Fruit fly (Drosophila melanogaster) whole organism, embryonic: ENCODE results near the gene Takl2.

Experiments used
- BtbVII ChIP-seq: fragments of 200-800 bp; sonication (Bioruptor generic); optimal IDR thresholded peaks from 3 replicates; lab custom pipeline; 2017; ENCODE audit warnings: missing biosample characterization, mild to moderate bottlenecking, missing genetic modification characterization
- CG10543 ChIP-seq: fragments of 200-800 bp; sonication (Bioruptor generic); optimal IDR thresholded peaks from 3 replicates; lab custom pipeline; 2017; ENCODE audit warnings: missing biosample characterization, mild to moderate bottlenecking, missing genetic modification characterization, moderate library complexity
- CG10565 ChIP-seq: fragments of 200-800 bp; sonication (Bioruptor generic); optimal IDR thresholded peaks from 3 replicates; lab custom pipeline; 2016; ENCODE audit warnings: missing biosample characterization, mild to moderate bottlenecking, missing genetic modification characterization
- CG11247 ChIP-seq: fragments of 200-800 bp; sonication (Bioruptor generic); IDR thresholded peaks from 2 replicates; pipeline ENCODE4 v1.3.6; 2022; ENCODE audit warnings: missing biosample characterization, missing genetic modification characterization
- CG12071 ChIP-seq: fragments of 200-800 bp; sonication (Bioruptor generic); optimal IDR thresholded peaks from 3 replicates; lab custom pipeline; 2018; ENCODE audit warnings: missing biosample characterization, mild to moderate bottlenecking, missing genetic modification characterization
- CG12219 ChIP-seq: fragments of 200-800 bp; sonication (Bioruptor generic); optimal IDR thresholded peaks from 3 replicates; lab custom pipeline; 2018; ENCODE audit warnings: missing biosample characterization, mild to moderate bottlenecking, missing genetic modification characterization
- CG12744 ChIP-seq: fragments of 200-800 bp; sonication (Bioruptor generic); optimal IDR thresholded peaks from 2 replicates; lab custom pipeline; 2016; ENCODE audit warnings: missing biosample characterization, missing genetic modification characterization
- CG14050 ChIP-seq: fragments of 200-800 bp; sonication (Bioruptor generic); IDR thresholded peaks from 3 replicates; pipeline ENCODE4 v1.3.6; 2022; ENCODE audit warnings: missing biosample characterization, missing genetic modification characterization
- CG14667 ChIP-seq: fragments of 200-800 bp; sonication (Bioruptor generic); IDR thresholded peaks from 2 replicates; pipeline ENCODE4 v1.3.6; 2022; ENCODE audit warnings: missing biosample characterization, missing genetic modification characterization
- CG14710 ChIP-seq: fragments of 200-800 bp; sonication (Bioruptor generic); optimal IDR thresholded peaks from 3 replicates; lab custom pipeline; 2019; ENCODE audit warnings: missing biosample characterization, mild to moderate bottlenecking, missing genetic modification characterization, moderate library complexity
- CG17385 ChIP-seq: fragments of 200-800 bp; sonication (Bioruptor generic); optimal IDR thresholded peaks from 3 replicates; lab custom pipeline; 2018; ENCODE audit warnings: missing biosample characterization, mild to moderate bottlenecking, missing genetic modification characterization
- CG17568 ChIP-seq: fragments of 200-800 bp; sonication (Bioruptor generic); optimal IDR thresholded peaks from 2 replicates; lab custom pipeline; 2018; ENCODE audit warnings: missing biosample characterization, mild to moderate bottlenecking, missing genetic modification characterization, moderate library complexity
- CG18764 ChIP-seq: fragments of 200-800 bp; sonication (Bioruptor generic); optimal IDR thresholded peaks from 3 replicates; lab custom pipeline; 2016; ENCODE audit warnings: missing biosample characterization, missing genetic modification characterization
- CG31365 ChIP-seq: fragments of 200-800 bp; sonication (Bioruptor generic); optimal IDR thresholded peaks from 2 replicates; lab custom pipeline; 2018; ENCODE audit warnings: missing biosample characterization, mild to moderate bottlenecking, missing genetic modification characterization
- CG4360 ChIP-seq: fragments of 200-800 bp; sonication (Bioruptor generic); IDR thresholded peaks from 2 replicates; pipeline ENCODE4 v1.3.6; 2022; ENCODE audit warnings: missing biosample characterization, missing genetic modification characterization
- CG4617 ChIP-seq: fragments of 200-800 bp; sonication (Bioruptor generic); optimal IDR thresholded peaks from 3 replicates; lab custom pipeline; 2016; ENCODE audit warnings: missing biosample characterization, missing genetic modification characterization, borderline replicate concordance
- CG4820 ChIP-seq: fragments of 200-800 bp; sonication (Bioruptor generic); optimal IDR thresholded peaks from 3 replicates; lab custom pipeline; 2016; ENCODE audit warnings: missing biosample characterization, missing genetic modification characterization
- CG7839 ChIP-seq: fragments of 200-800 bp; sonication (Bioruptor generic); optimal IDR thresholded peaks from 3 replicates; lab custom pipeline; 2018; ENCODE audit warnings: missing biosample characterization, mild to moderate bottlenecking, missing genetic modification characterization, moderate library complexity
- CG8359 ChIP-seq: fragments of 200-800 bp; sonication (Bioruptor generic); optimal IDR thresholded peaks from 2 replicates; lab custom pipeline; 2017; ENCODE audit warnings: missing biosample characterization, mild to moderate bottlenecking, missing genetic modification characterization, borderline replicate concordance
- CG8478 ChIP-seq: fragments of >200 bp; optimal IDR thresholded peaks from 2 replicates; lab custom pipeline; 2018
- CG8924 ChIP-seq: fragments of 200-800 bp; optimal IDR thresholded peaks from 3 replicates; lab custom pipeline; 2019; ENCODE audit warnings: missing biosample characterization, mild to moderate bottlenecking, missing genetic modification characterization, moderate library complexity
- CG9609 ChIP-seq: fragments of 200-800 bp; sonication (Bioruptor generic); optimal IDR thresholded peaks from 3 replicates; lab custom pipeline; 2016; ENCODE audit warnings: missing biosample characterization, missing genetic modification characterization
- Chrac-16 ChIP-seq: fragments of 200-800 bp; sonication (Bioruptor generic); optimal IDR thresholded peaks from 3 replicates; lab custom pipeline; 2016; ENCODE audit warnings: missing biosample characterization, missing genetic modification characterization
- GATAe ChIP-seq: fragments of 200-800 bp; sonication (Bioruptor generic); conservative IDR thresholded peaks from 2 replicates; pipeline ENCODE4 v1.3.6; 2022; ENCODE audit warnings: missing biosample characterization, missing genetic modification characterization
- Kr ChIP-seq: fragments of 200-800 bp; sonication (Bioruptor generic); optimal IDR thresholded peaks from 2 replicates; lab custom pipeline; 2017; ENCODE audit warnings: missing biosample characterization, mild to moderate bottlenecking, missing genetic modification characterization
- Max ChIP-seq: fragments of 200-800 bp; sonication (Bioruptor generic); optimal IDR thresholded peaks from 2 replicates; lab custom pipeline; 2016; ENCODE audit warnings: missing biosample characterization, mild to moderate bottlenecking, missing genetic modification characterization
- NFAT ChIP-seq: fragments of 200-800 bp; sonication (Bioruptor generic); IDR thresholded peaks from 2 replicates; pipeline ENCODE4 v1.3.6; 2022; ENCODE audit warnings: missing biosample characterization, missing genetic modification characterization
- Nf-YA ChIP-seq: fragments of 200-800 bp; sonication (Bioruptor generic); IDR thresholded peaks from 2 replicates; pipeline ENCODE4 v1.3.6; 2022; ENCODE audit warnings: missing biosample characterization, missing genetic modification characterization
- Nf-YC ChIP-seq: fragments of 200-800 bp; optimal IDR thresholded peaks from 3 replicates; lab custom pipeline; 2019; ENCODE audit warnings: missing biosample characterization, mild to moderate bottlenecking, missing genetic modification characterization, moderate library complexity
- Oaz ChIP-seq: fragments of 200-800 bp; sonication (Bioruptor generic); IDR thresholded peaks from 2 replicates; pipeline ENCODE4 v1.3.6; 2022; ENCODE audit warnings: missing biosample characterization, missing genetic modification characterization
- ap ChIP-seq: fragments of 200-800 bp; sonication (Bioruptor generic); IDR thresholded peaks from 2 replicates; pipeline ENCODE4 v1.3.6; 2022; ENCODE audit warnings: missing biosample characterization, missing genetic modification characterization
- ato ChIP-seq: fragments of 200-800 bp; sonication (Bioruptor generic); IDR thresholded peaks from 2 replicates; pipeline ENCODE4 v1.3.6; 2022; ENCODE audit warnings: missing biosample characterization, missing genetic modification characterization; ENCODE audit not compliant: partially characterized antibody
- bab2 ChIP-seq: fragments of 200-800 bp; sonication (Bioruptor generic); optimal IDR thresholded peaks from 2 replicates; lab custom pipeline; 2016; ENCODE audit warnings: missing biosample characterization, missing genetic modification characterization
- bbx ChIP-seq: fragments of 200-800 bp; sonication (Bioruptor generic); IDR thresholded peaks from 2 replicates; pipeline ENCODE4 v1.3.6; 2022; ENCODE audit warnings: missing biosample characterization, missing genetic modification characterization; ENCODE audit not compliant: partially characterized antibody
- cg ChIP-seq: fragments of 200-800 bp; sonication (Bioruptor generic); optimal IDR thresholded peaks from 3 replicates; lab custom pipeline; 2019; ENCODE audit warnings: missing biosample characterization, mild to moderate bottlenecking, missing genetic modification characterization, moderate library complexity
- chn ChIP-seq: fragments of 200-800 bp; sonication (Bioruptor generic); optimal IDR thresholded peaks from 2 replicates; lab custom pipeline; 2016; ENCODE audit warnings: missing biosample characterization, missing genetic modification characterization
- da ChIP-seq: fragments of 200-800 bp; sonication (Bioruptor generic); optimal IDR thresholded peaks from 2 replicates; lab custom pipeline; 2016; ENCODE audit warnings: missing biosample characterization, missing genetic modification characterization
- dmrt11E ChIP-seq: fragments of 200-800 bp; sonication (Bioruptor generic); optimal IDR thresholded peaks from 3 replicates; lab custom pipeline; 2018; ENCODE audit warnings: missing biosample characterization, mild to moderate bottlenecking, missing genetic modification characterization, moderate library complexity
- esg ChIP-seq: fragments of 200-800 bp; sonication (Bioruptor generic); conservative IDR thresholded peaks from 2 replicates; pipeline ENCODE4 v1.3.6; 2022; ENCODE audit warnings: missing biosample characterization, missing genetic modification characterization
- ftz-f1 ChIP-seq: fragments of 200-800 bp; sonication (Bioruptor generic); optimal IDR thresholded peaks from 2 replicates; lab custom pipeline; 2016; ENCODE audit warnings: missing biosample characterization, missing genetic modification characterization
- kni ChIP-seq: fragments of 200-800 bp; sonication (Bioruptor generic); optimal IDR thresholded peaks from 3 replicates; lab custom pipeline; 2017; ENCODE audit warnings: mild to moderate bottlenecking, missing biosample characterization, missing genetic modification reagents, missing genetic modification characterization
- pb ChIP-seq: fragments of 200-800 bp; sonication (Bioruptor generic); optimal IDR thresholded peaks from 3 replicates; lab custom pipeline; 2016; ENCODE audit warnings: missing biosample characterization, missing genetic modification characterization
- pita ChIP-seq: fragments of 200-800 bp; sonication (Bioruptor generic); optimal IDR thresholded peaks from 2 replicates; lab custom pipeline; 2017; ENCODE audit warnings: missing biosample characterization, mild to moderate bottlenecking, missing genetic modification characterization
- pnt ChIP-seq: fragments of 200-800 bp; sonication (Bioruptor generic); optimal IDR thresholded peaks from 3 replicates; lab custom pipeline; 2016; ENCODE audit warnings: missing biosample characterization, missing genetic modification characterization
- psq ChIP-seq: fragments of 200-800 bp; sonication (Bioruptor generic); optimal IDR thresholded peaks from 2 replicates; lab custom pipeline; 2017; ENCODE audit warnings: missing biosample characterization, missing genetic modification characterization
- sd ChIP-seq: fragments of 200-800 bp; sonication (Bioruptor generic); optimal IDR thresholded peaks from 3 replicates; lab custom pipeline; 2018; ENCODE audit warnings: missing biosample characterization, mild to moderate bottlenecking, missing genetic modification characterization, moderate library complexity
- seq ChIP-seq: fragments of 200-800 bp; sonication (Bioruptor generic); IDR thresholded peaks from 2 replicates; pipeline ENCODE4 v1.3.6; 2022; ENCODE audit warnings: missing biosample characterization, missing genetic modification characterization
- sob ChIP-seq: fragments of 200-800 bp; sonication (Bioruptor generic); IDR thresholded peaks from 2 replicates; pipeline ENCODE4 v1.3.6; 2022; ENCODE audit warnings: missing biosample characterization, missing genetic modification characterization
- tgo ChIP-seq: fragments of 200-800 bp; sonication (Bioruptor generic); IDR thresholded peaks from 3 replicates; pipeline ENCODE4 v1.3.6; 2022; ENCODE audit warnings: missing biosample characterization, missing genetic modification characterization
- unpg ChIP-seq: fragments of 200-800 bp; sonication (Bioruptor generic); optimal IDR thresholded peaks from 3 replicates; lab custom pipeline; 2018; ENCODE audit warnings: missing biosample characterization, mild to moderate bottlenecking, missing genetic modification characterization, moderate library complexity
- yki ChIP-seq: fragments of >200 bp; optimal IDR thresholded peaks from 3 replicates; lab custom pipeline; 2018
- zfh2 ChIP-seq: fragments of 200-800 bp; sonication (Bioruptor generic); optimal IDR thresholded peaks from 2 replicates; lab custom pipeline; 2016; ENCODE audit warnings: missing biosample characterization, missing genetic modification characterization

The Takl2 gene

DNA sequence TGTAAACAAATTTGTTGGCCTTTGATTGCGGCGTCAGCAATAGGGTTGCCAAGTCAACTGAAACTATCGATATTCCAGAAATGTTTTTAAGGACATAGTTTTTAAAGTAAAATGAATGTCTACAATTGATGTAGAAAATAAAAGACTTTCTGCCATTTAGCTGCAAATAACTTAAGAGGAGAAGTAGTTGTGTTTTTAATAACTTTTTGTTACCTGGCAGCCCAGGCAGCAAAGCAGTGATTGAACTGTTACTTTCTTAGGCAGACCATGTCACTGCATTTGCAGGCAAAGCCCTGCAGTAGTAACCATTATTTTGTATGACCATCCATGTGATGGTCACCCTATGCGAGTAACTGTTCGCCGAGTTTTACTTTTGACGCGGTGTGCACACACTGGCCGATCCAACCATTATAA lies 16.9 kb upstream of the Takl2 start, which contains the start of the genes rumi, CG7029 and Usp12-46 (continued):
- no peak for TF ChIP-seq CG8478 (lab: Kevin White, UChicago)
- TF ChIP-seq Max (GFP tag; lab: Kevin White, UChicago), result peak; percentile 80
- TF ChIP-seq CG8924 (tag; lab: Kevin White, UChicago), result peak; percentile 87
- TF ChIP-seq CG14050 (GFP tag; lab: Robert Waterston, UW), result peak; percentile 88
- TF ChIP-seq seq (GFP tag; lab: Robert Waterston, UW), result 0 out of 2 replicates have a peak, but pooled peaks have one; percentile 55
- peak; percentile 100 for TF ChIP-seq CG14710 (tag; lab: Kevin White, UChicago)
- TF ChIP-seq BtbVII (GFP tag; lab: Kevin White, UChicago), result no peak
- peak; percentile 89 for TF ChIP-seq Chrac-16 (GFP tag; lab: Kevin White, UChicago)
- no peak for TF ChIP-seq yki (lab: Kevin White, UChicago)
- TF ChIP-seq kni (GFP tag; lab: Kevin White, UChicago), result peak; percentile 25
- TF ChIP-seq cg, result no peak
- TF ChIP-seq unpg (GFP tag; lab: Kevin White, UChicago), result peak; percentile 89
- peak; percentile 88 for TF ChIP-seq bab2
- peak; percentile 74 for TF ChIP-seq Nf-YA (GFP tag; lab: Robert Waterston, UW)
- peak; percentile 77 for TF ChIP-seq CG10543 (GFP tag; lab: Kevin White, UChicago)
- peak; percentile 87 for TF ChIP-seq CG9609 (GFP tag; lab: Kevin White, UChicago)
- TF ChIP-seq dmrt11E, result peak; percentile 87
- TF ChIP-seq NFAT, result peak; percentile 84
- peak; percentile 28; the same call in 1 of the 2 replicates for TF ChIP-seq GATAe (GFP tag; lab: Robert Waterston, UW)
- TF ChIP-seq ftz-f1 (GFP tag; lab: Kevin White, UChicago), result peak; percentile 56
- peak; percentile 84 for TF ChIP-seq esg
- TF ChIP-seq Nf-YC, result peak; percentile 74
- TF ChIP-seq CG14667, result peak; percentile 59; the same call in 1 of the 2 replicates
- TF ChIP-seq CG7839, result peak; percentile 85
- TF ChIP-seq bbx (GFP tag; lab: Robert Waterston, UW), result peak; percentile 67
- peak; percentile 32 for TF ChIP-seq CG8359 (GFP tag; lab: Kevin White, UChicago)
- TF ChIP-seq pita, result no peak
- peak; percentile 77 for TF ChIP-seq Oaz (GFP tag; lab: Robert Waterston, UW)
- TF ChIP-seq Kr (GFP tag; lab: Kevin White, UChicago), result no peak
- TF ChIP-seq tgo, result peak; percentile 80
- TF ChIP-seq ato (GFP tag; lab: Robert Waterston, UW), result peak; percentile 67
- TF ChIP-seq CG17385 (GFP tag; lab: Kevin White, UChicago), result peak; percentile 71
- peak; percentile 79 for TF ChIP-seq CG4820 (GFP tag; lab: Kevin White, UChicago)
- TF ChIP-seq psq (GFP tag; lab: Kevin White, UChicago), result peak; percentile 64
- peak; percentile 85 for TF ChIP-seq da
- TF ChIP-seq CG12744, result peak; percentile 81
- TF ChIP-seq CG4617 (GFP tag; lab: Kevin White, UChicago), result peak; percentile 85
- TF ChIP-seq CG11247 (GFP tag; lab: Robert Waterston, UW), result peak; percentile 69
- TF ChIP-seq pb (GFP tag; lab: Kevin White, UChicago), result peak; percentile 80
- peak; percentile 68 for TF ChIP-seq CG18764 (GFP tag; lab: Kevin White, UChicago)
- peak; percentile 93 for TF ChIP-seq zfh2 (GFP tag; lab: Kevin White, UChicago)
- peak; percentile 89 for TF ChIP-seq sob (GFP tag; lab: Robert Waterston, UW)
- peak; percentile 42; the same call in 1 of the 2 replicates for TF ChIP-seq CG4360 (GFP tag; lab: Robert Waterston, UW)
- TF ChIP-seq pnt (GFP tag; lab: Kevin White, UChicago), result peak; percentile 80
- peak; percentile 2 for TF ChIP-seq CG31365 (tag; lab: Kevin White, UChicago)
- peak; percentile 59 for TF ChIP-seq CG12071 (GFP tag; lab: Kevin White, UChicago)
- no peak for TF ChIP-seq sd (tag; lab: Kevin White, UChicago)
- peak; percentile 90 for TF ChIP-seq chn
- peak; percentile 79 for TF ChIP-seq CG12219 (GFP tag; lab: Kevin White, UChicago)
- TF ChIP-seq CG17568 (GFP tag; lab: Kevin White, UChicago), result no peak
- peak; percentile 67 for TF ChIP-seq ap (GFP tag; lab: Robert Waterston, UW)
- TF ChIP-seq CG10565, result peak; percentile 56
